Worm (Caenorhabditis elegans): ENCODE measurements around the gene nlp-2.
A peak's percentile ranks its signal among the peaks of the same experiment; 100 is the strongest.

The nlp-2 gene

DNA sequence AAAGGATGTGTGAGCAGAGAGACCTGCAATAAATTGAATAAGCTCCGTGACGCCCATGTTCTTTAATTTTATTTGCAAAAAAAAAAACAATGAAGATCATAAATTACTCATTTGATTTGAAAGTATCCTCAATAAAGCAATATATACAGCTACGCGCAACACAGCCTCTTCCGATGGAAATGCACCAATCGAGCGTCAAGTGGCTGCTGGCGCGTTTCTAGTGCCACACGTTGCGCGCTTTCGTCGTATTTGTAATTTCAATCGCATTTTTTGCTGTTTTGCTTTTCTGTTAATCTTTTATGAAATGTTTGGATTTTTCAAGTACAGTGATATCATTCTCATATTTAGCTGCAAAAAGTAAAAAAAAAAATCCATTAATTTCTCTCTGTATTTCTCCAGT, 37.7 kb upstream of the nlp-2 start (continued):
- TF ChIP-seq tag-97 (GFP tag; IDR thresholded peaks at IDR 0.05) (no peak), ztf-7 (tag; optimal IDR thresholded peaks at IDR 0.05) (peak; percentile 15), tra-1 (GFP tag; IDR thresholded peaks at IDR 0.05) (no peak), mdt-29 (GFP tag; IDR thresholded peaks at IDR 0.05) (no peak), lin-39 (tag; optimal IDR thresholded peaks at IDR 0.05) (no peak), F37D6.2 (tag; optimal IDR thresholded peaks at IDR 0.05) (peak; percentile 9), unc-130 (GFP tag; optimal IDR thresholded peaks at IDR 0.05) (no peak), mdl-1 (tag; optimal IDR thresholded peaks at IDR 0.05) (peak in 1 of 2 experiments; percentile 31), jun-1 (tag; optimal IDR thresholded peaks at IDR 0.05) (no peak), ceh-28 (tag; optimal IDR thresholded peaks at IDR 0.05) (no peak), ceh-32 (tag; optimal IDR thresholded peaks at IDR 0.05; ENCODE audit: poor library complexity) (no peak), lin-38 (GFP tag; IDR thresholded peaks at IDR 0.05) (no peak), nhr-76 (tag; optimal IDR thresholded peaks at IDR 0.05) (no peak), daf-19 (GFP tag; conservative IDR thresholded peaks at IDR 0.05) (no peak)

DNA sequence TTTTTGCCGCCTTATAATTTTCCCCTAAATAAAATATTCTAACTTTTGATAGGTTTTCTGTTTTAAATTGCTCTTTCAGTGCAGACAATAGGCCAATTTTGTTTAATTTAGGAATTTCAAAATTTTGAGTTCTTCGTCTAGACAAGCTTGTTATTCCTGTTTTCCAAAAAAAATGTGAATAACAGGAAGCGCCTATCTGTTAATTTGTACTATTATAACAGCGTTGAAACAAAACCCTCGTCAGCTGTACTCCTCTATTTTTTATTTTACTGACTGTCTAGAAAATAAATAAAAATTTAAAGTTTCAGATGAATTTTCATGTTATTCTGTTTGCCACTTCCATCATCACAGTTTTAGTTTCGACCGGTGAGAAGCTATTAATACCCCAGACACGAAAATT, 36.7 kb upstream of the nlp-2 start, which contains the start of gene F47G3.4:
TSS of gene F47G3.4 (plus strand) at position 301 of the 400 bp plus-strand sequence.
- no peak for TF ChIP-seq nhr-28 (tag; optimal IDR thresholded peaks at IDR 0.05)
- no peak for TF ChIP-seq duxl-1 (tag; optimal IDR thresholded peaks at IDR 0.05; ENCODE audit: poor library complexity)
- TF ChIP-seq T20F7.1 (GFP tag; optimal IDR thresholded peaks at IDR 0.05) = no peak
- TF ChIP-seq Y105C5A.15 (GFP tag; IDR thresholded peaks at IDR 0.05) = no peak
- no peak for TF ChIP-seq lim-7 (GFP tag; IDR thresholded peaks at IDR 0.05)
- no peak for TF ChIP-seq ama-1 (optimal IDR thresholded peaks at IDR 0.05)

DNA sequence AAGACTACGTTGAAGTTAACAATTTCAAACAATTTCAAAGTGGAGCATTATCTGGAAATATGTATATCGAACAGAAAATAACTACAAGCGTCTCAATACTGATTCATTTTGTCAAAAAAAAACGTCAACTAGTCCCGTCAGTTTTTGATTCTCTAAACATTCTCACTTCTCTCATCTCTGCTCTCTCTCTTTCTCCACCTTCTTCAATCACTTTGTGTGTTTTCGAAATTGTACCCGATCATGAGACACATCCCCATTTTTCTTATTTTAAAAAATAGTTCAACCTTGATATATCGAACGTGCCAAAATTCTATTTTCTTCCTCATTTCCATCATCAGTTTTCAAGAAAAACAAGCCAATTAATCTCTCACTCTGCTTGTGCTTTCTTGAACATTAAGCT, 36.3 kb upstream of the nlp-2 start:
- TF ChIP-seq mxl-2 (GFP tag; conservative IDR thresholded peaks at IDR 0.05) = no peak
- TF ChIP-seq Y105C5A.15 (GFP tag; IDR thresholded peaks at IDR 0.05) = no peak
- TF ChIP-seq hlh-30 (tag; optimal IDR thresholded peaks at IDR 0.05; ENCODE audit: insufficient read depth) = peak; percentile 36
- TF ChIP-seq daf-12 (tag; optimal IDR thresholded peaks at IDR 0.05) = no peak
- no peak for TF ChIP-seq set-16 (GFP tag; IDR thresholded peaks at IDR 0.05)
- TF ChIP-seq daf-16 (GFP tag; optimal IDR thresholded peaks at IDR 0.05) = peak in 1 of 2 experiments; percentile 4
- no peak for TF ChIP-seq daf-16 (tag; optimal IDR thresholded peaks at IDR 0.05)
- no peak for TF ChIP-seq F37D6.2 (tag; optimal IDR thresholded peaks at IDR 0.05)
- no peak for TF ChIP-seq lin-39 (tag; optimal IDR thresholded peaks at IDR 0.05)
- no peak for TF ChIP-seq mes-2 (tag; optimal IDR thresholded peaks at IDR 0.05; ENCODE audit: poor library complexity, severe bottlenecking)
- TF ChIP-seq nhr-28 (tag; optimal IDR thresholded peaks at IDR 0.05) = peak; percentile 44
- no peak for TF ChIP-seq nhr-25 (tag; optimal IDR thresholded peaks at IDR 0.05; ENCODE audit: borderline replicate concordance, insufficient read depth)

DNA sequence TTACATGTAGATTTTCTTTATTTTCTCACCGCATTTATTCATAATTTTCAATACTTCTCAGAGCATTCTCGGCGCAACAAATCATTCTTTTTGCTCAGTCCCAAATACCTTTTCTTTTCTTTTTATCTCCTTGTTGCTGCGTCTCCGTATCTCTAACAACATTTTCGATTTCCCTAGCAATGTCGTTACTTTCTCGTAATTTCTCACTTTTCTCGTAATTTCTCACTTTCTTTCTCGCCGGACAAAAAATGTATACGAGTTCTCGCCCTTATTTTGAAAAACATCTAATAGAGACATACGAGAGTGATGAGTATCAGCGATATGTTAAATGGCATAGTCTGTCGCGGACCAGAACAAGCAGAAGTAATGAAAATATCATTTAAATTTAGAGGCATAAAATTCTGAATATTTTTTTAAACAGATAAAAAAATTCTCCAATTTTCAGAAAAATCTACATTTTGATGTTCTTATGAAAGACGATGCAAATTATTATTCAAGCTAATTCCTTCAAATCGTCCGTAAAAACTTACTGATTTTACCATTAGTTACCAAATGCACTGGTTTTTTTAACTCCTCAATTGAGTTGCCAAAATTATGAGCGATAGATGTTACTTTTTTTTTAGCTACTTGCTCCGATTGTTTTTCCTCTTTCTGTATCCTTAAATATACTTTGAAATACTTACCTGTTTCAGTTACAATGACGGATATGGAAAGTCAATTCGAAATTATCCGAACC, 30.9 kb upstream of the nlp-2 start, which contains the start of gene F47G3.3:
TSS of gene F47G3.3 (plus strand) at position 686 of the 736 bp plus-strand sequence.
- TF ChIP-seq aha-1 (tag) (peak; percentile 60), snpc-1.2 (GFP tag; IDR thresholded peaks at IDR 0.05) (no peak)

DNA sequence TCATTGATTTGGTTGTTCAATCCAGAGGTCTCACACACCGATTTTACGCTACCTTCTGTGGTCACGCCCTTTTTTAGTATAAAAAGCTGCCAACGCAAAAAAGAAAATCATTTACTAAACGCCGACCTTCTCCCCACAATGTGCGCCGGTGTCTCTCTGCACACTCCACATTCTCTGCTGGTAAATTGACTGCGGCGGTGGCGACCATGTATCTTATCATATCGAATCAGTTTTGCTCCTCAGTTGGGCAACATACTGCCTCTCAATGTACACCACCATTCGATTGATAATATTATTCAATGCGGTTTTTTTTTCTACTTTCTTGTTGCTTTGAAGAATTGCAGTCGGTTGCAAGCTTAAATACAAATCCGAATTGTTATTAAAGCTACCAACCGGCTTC, 27.6 kb upstream of the nlp-2 start:
- TF ChIP-seq zip-11 (GFP tag; IDR thresholded peaks at IDR 0.05) (no peak), mes-2 (tag; optimal IDR thresholded peaks at IDR 0.05; ENCODE audit: poor library complexity, severe bottlenecking) (peak; percentile 61), zip-2 (tag; optimal IDR thresholded peaks at IDR 0.05) (no peak), hlh-11 (tag; optimal IDR thresholded peaks at IDR 0.05) (peak; percentile 69), nhr-76 (tag; optimal IDR thresholded peaks at IDR 0.05) (no peak), lin-13 (GFP tag; optimal IDR thresholded peaks at IDR 0.05) (peak; percentile 9), lin-1 (GFP tag; IDR thresholded peaks at IDR 0.05) (no peak), aha-1 (tag) (peak; percentile 79), tra-1 (GFP tag; IDR thresholded peaks at IDR 0.05) (no peak), hlh-30 (tag; optimal IDR thresholded peaks at IDR 0.05; ENCODE audit: insufficient read depth) (peak; percentile 41), T20F7.1 (GFP tag; optimal IDR thresholded peaks at IDR 0.05) (no peak), fkh-10 (GFP tag; optimal IDR thresholded peaks at IDR 0.05) (no peak), unc-39 (tag; optimal IDR thresholded peaks at IDR 0.05) (no peak), pqm-1 (tag; optimal IDR thresholded peaks at IDR 0.05) (peak; percentile 78), daf-16 (GFP tag; optimal IDR thresholded peaks at IDR 0.05) (no peak), daf-16 (tag; optimal IDR thresholded peaks at IDR 0.05) (peak; percentile 82), lim-7 (GFP tag; IDR thresholded peaks at IDR 0.05) (no peak), R02D3.7 (tag; optimal IDR thresholded peaks at IDR 0.05) (no peak), dmd-6 (GFP tag; IDR thresholded peaks at IDR 0.05) (peak; percentile 59), mep-1 (tag; optimal IDR thresholded peaks at IDR 0.05) (peak; percentile 35), mxl-3 (GFP tag; optimal IDR thresholded peaks at IDR 0.05) (peak; percentile 52), nhr-28 (tag; optimal IDR thresholded peaks at IDR 0.05) (peak; percentile 65)
